Fruit fly (Drosophila melanogaster): ENCODE measurements around the gene CG9593.

Gene CG9593

DNA sequence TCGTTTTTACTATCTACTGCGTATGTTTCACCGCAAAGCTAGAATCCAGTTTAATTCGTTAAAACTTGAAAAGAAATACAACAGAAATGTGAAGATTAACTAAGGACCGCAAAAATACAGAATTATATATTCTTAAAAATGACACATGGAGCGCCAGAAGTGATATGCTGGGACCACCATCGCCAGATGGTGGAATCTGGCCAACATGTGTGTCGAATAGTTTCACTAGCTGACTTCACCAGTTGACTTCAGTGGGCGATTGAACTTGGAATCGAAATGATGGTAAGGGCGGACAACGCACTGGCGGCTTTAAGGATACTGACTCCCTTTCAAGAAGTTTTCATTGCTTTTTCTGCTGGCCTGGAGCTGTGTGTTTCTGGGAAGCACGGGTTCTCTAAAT lies at the start of gene CG9593:
Gene CG9593, plus strand, starts transcription at position 270 of the 400 bp plus-strand sequence.
- TF ChIP-seq CG11617 (GFP tag; optimal IDR thresholded peaks at IDR 0.05) (no peak), cic (GFP tag; optimal IDR thresholded peaks at IDR 0.05) (no peak), CG5204 (GFP tag; optimal IDR thresholded peaks at IDR 0.05) (no peak), Clk (GFP tag; optimal IDR thresholded peaks at IDR 0.05) (no peak), tj (GFP tag; optimal IDR thresholded peaks at IDR 0.05) (no peak), ovo (GFP tag; optimal IDR thresholded peaks at IDR 0.05) (no peak), CG33017 (tag; optimal IDR thresholded peaks at IDR 0.05) (no peak), CG14711 (tag; optimal IDR thresholded peaks at IDR 0.05) (no peak), pad (GFP tag; optimal IDR thresholded peaks at IDR 0.05) (no peak), CG7101 (tag; optimal IDR thresholded peaks at IDR 0.05) (no peak), CG1620 (GFP tag; optimal IDR thresholded peaks at IDR 0.05) (no peak), kay (GFP tag; ENCODE audit: borderline replicate concordance) (no peak), Mnt (GFP tag; optimal IDR thresholded peaks at IDR 0.05) (no peak), Crg-1 (GFP tag; optimal IDR thresholded peaks at IDR 0.05) (no peak), cnc (optimal IDR thresholded peaks at IDR 0.05) (no peak), Hr96 (GFP tag; optimal IDR thresholded peaks at IDR 0.05) (no peak), CG12768 (GFP tag; optimal IDR thresholded peaks at IDR 0.05) (no peak), toe (GFP tag; optimal IDR thresholded peaks at IDR 0.05) (no peak), CG7045 (GFP tag; optimal IDR thresholded peaks at IDR 0.05) (no peak)

dm6 chr3R:15762815-15763214 lies 39.3 kb upstream of the CG9593 start, which contains the start of gene CG12784:
TSS of gene CG12784 (plus strand) at chr3R:15763115.
- TF ChIP-seq toe (GFP tag; optimal IDR thresholded peaks at IDR 0.05), result no peak
- no peak for TF ChIP-seq pad (GFP tag; optimal IDR thresholded peaks at IDR 0.05)
- no peak for TF ChIP-seq CG11617 (GFP tag; optimal IDR thresholded peaks at IDR 0.05)
- TF ChIP-seq Mnt (GFP tag; optimal IDR thresholded peaks at IDR 0.05), result no peak
- no peak for TF ChIP-seq CG7045 (GFP tag; optimal IDR thresholded peaks at IDR 0.05)
- TF ChIP-seq CG5204 (GFP tag; optimal IDR thresholded peaks at IDR 0.05), result no peak
- TF ChIP-seq Crg-1 (GFP tag; optimal IDR thresholded peaks at IDR 0.05), result no peak
- no peak for TF ChIP-seq CG7101 (tag; optimal IDR thresholded peaks at IDR 0.05)
- no peak for TF ChIP-seq cnc (optimal IDR thresholded peaks at IDR 0.05)
- TF ChIP-seq cic (GFP tag; optimal IDR thresholded peaks at IDR 0.05), result no peak
- no peak for TF ChIP-seq Clk (GFP tag; optimal IDR thresholded peaks at IDR 0.05)
- TF ChIP-seq bab1 (GFP tag; optimal IDR thresholded peaks at IDR 0.05), result no peak
- no peak for TF ChIP-seq CG14711 (tag; optimal IDR thresholded peaks at IDR 0.05)
- no peak for TF ChIP-seq CG33017 (tag; optimal IDR thresholded peaks at IDR 0.05)
- TF ChIP-seq tj (GFP tag; optimal IDR thresholded peaks at IDR 0.05), result no peak
- no peak for TF ChIP-seq Hr96 (GFP tag; optimal IDR thresholded peaks at IDR 0.05)

DNA sequence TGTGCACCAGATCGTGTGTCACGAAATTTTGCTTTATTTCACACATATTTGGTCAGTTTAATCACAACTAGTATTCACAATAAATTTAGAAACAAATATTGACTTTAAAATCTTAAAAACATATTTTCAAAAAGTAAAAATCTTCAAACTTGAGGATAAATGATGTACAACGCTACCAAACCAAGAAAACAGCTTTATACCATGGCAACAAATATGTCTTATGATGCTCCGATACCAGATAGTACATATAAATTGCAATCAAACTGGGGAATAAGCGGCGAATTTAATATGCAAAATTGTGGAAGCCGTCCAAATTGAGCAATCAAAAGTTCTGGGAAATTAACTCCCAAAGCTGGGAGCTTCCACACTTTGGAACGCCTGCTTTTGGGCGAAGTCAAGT lies 34.7 kb upstream of the CG9593 start, which contains the start of gene CG5623:
Gene CG5623, minus strand, starts transcription at position 101 of the 400 bp plus-strand sequence.
- TF ChIP-seq CG12768 (GFP tag; optimal IDR thresholded peaks at IDR 0.05), result no peak
- no peak for TF ChIP-seq CG33017 (tag; optimal IDR thresholded peaks at IDR 0.05)
- no peak for TF ChIP-seq toe (GFP tag; optimal IDR thresholded peaks at IDR 0.05)
- no peak for TF ChIP-seq pad (GFP tag; optimal IDR thresholded peaks at IDR 0.05)
- TF ChIP-seq CG14711 (tag; optimal IDR thresholded peaks at IDR 0.05), result no peak
- TF ChIP-seq cic (GFP tag; optimal IDR thresholded peaks at IDR 0.05), result no peak
- no peak for TF ChIP-seq kay (GFP tag; ENCODE audit: borderline replicate concordance)
- no peak for TF ChIP-seq tj (GFP tag; optimal IDR thresholded peaks at IDR 0.05)
- TF ChIP-seq Crg-1 (GFP tag; optimal IDR thresholded peaks at IDR 0.05), result no peak

dm6 chr3R:15768900-15769299 lies 33.2 kb upstream of the CG9593 start:
- TF ChIP-seq cic (GFP tag; optimal IDR thresholded peaks at IDR 0.05) (no peak), CG7101 (tag; optimal IDR thresholded peaks at IDR 0.05) (no peak), CG11617 (GFP tag; optimal IDR thresholded peaks at IDR 0.05) (no peak), CG12768 (GFP tag; optimal IDR thresholded peaks at IDR 0.05) (no peak), CG7045 (GFP tag; optimal IDR thresholded peaks at IDR 0.05) (no peak), Crg-1 (GFP tag; optimal IDR thresholded peaks at IDR 0.05) (no peak), CG33017 (tag; optimal IDR thresholded peaks at IDR 0.05) (no peak), kay (GFP tag; ENCODE audit: borderline replicate concordance) (no peak), bab1 (GFP tag; optimal IDR thresholded peaks at IDR 0.05) (no peak), CG5204 (GFP tag; optimal IDR thresholded peaks at IDR 0.05) (no peak), toe (GFP tag; optimal IDR thresholded peaks at IDR 0.05) (no peak), CG14711 (tag; optimal IDR thresholded peaks at IDR 0.05) (no peak), tj (GFP tag; optimal IDR thresholded peaks at IDR 0.05) (no peak), ovo (GFP tag; optimal IDR thresholded peaks at IDR 0.05) (no peak), CG1620 (GFP tag; optimal IDR thresholded peaks at IDR 0.05) (no peak), Clk (GFP tag; optimal IDR thresholded peaks at IDR 0.05) (no peak), cnc (optimal IDR thresholded peaks at IDR 0.05) (no peak), pad (GFP tag; optimal IDR thresholded peaks at IDR 0.05) (no peak), Mnt (GFP tag; optimal IDR thresholded peaks at IDR 0.05) (no peak), Hr96 (GFP tag; optimal IDR thresholded peaks at IDR 0.05) (no peak)

DNA sequence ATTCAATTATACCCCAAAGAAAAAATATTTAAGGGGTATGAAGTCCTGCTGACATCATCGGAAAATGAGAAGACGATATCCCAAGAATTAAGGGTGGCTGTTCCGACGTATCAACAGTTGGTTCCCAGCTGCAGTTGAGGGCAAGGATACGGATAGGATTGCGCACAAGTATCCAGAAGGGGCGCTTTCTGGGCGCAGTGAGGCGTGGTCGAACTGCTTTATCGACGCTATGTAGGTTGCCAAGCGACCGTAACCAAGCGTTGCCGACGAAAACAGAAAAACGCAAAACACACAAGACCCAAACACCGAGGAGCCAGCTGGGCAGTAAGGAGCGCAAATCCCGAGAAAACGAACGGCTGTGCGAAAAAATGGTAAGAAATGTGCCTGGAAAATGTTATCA lies 27.9 kb upstream of the CG9593 start, which contains the start of gene Ttc26:
Gene Ttc26, plus strand, starts transcription at position 289 of the 400 bp plus-strand sequence.
- no peak for TF ChIP-seq Mnt (GFP tag; optimal IDR thresholded peaks at IDR 0.05)

DNA sequence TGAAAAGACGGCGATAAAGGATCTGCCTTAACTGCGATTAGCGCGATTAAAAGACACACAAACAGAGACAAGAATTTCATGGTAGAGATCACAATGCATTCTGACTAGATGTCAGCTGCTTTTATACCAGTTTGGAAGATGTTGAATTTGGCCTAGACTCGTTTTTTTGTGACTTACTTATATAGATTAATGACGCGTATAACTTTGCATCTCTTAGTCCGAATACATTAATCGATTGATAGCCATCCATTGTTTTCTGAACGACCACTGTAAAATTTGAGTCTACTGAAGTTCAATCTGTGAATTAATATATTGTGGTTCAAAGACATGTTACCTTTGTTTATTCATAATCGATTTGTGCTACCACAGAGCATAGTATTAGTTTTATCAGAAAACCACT lies 26.8 kb upstream of the CG9593 start, which contains the start of gene CG45207:
Gene CG45207, minus strand, starts transcription at position 101 of the 400 bp plus-strand sequence.
- no peak for TF ChIP-seq bab1 (GFP tag; optimal IDR thresholded peaks at IDR 0.05)
- TF ChIP-seq Mnt (GFP tag; optimal IDR thresholded peaks at IDR 0.05), result no peak
- TF ChIP-seq toe (GFP tag; optimal IDR thresholded peaks at IDR 0.05), result no peak
- no peak for TF ChIP-seq kay (GFP tag; ENCODE audit: borderline replicate concordance)
- TF ChIP-seq tj (GFP tag; optimal IDR thresholded peaks at IDR 0.05), result no peak
- no peak for TF ChIP-seq CG33017 (tag; optimal IDR thresholded peaks at IDR 0.05)
- TF ChIP-seq CG14711 (tag; optimal IDR thresholded peaks at IDR 0.05), result no peak
- no peak for TF ChIP-seq Crg-1 (GFP tag; optimal IDR thresholded peaks at IDR 0.05)
- TF ChIP-seq Clk (GFP tag; optimal IDR thresholded peaks at IDR 0.05), result no peak
- TF ChIP-seq Hr96 (GFP tag; optimal IDR thresholded peaks at IDR 0.05), result no peak
- no peak for TF ChIP-seq CG12768 (GFP tag; optimal IDR thresholded peaks at IDR 0.05)
- TF ChIP-seq cic (GFP tag; optimal IDR thresholded peaks at IDR 0.05), result no peak
- no peak for TF ChIP-seq ovo (GFP tag; optimal IDR thresholded peaks at IDR 0.05)
- TF ChIP-seq CG1620 (GFP tag; optimal IDR thresholded peaks at IDR 0.05), result no peak
- no peak for TF ChIP-seq CG11617 (GFP tag; optimal IDR thresholded peaks at IDR 0.05)
- no peak for TF ChIP-seq CG7045 (GFP tag; optimal IDR thresholded peaks at IDR 0.05)
- TF ChIP-seq cnc (optimal IDR thresholded peaks at IDR 0.05), result no peak
- TF ChIP-seq CG5204 (GFP tag; optimal IDR thresholded peaks at IDR 0.05), result no peak

All from whole organism, adult.